Worm (Caenorhabditis elegans) whole organism, young adult: ENCODE measurements around the gene K08F4.5.

Source experiments
- B0019.2 ChIP-seq: fragments of 200-800 bp; sonication (Bioruptor generic); conservative IDR thresholded peaks from 2 replicates; pipeline ENCODE4 v1.3.6; 2022; ENCODE audit warnings: missing genetic modification reagents, missing genetic modification characterization, missing compliant biosample characterization
- B0336.3 ChIP-seq: fragments of 200-800 bp; sonication (Bioruptor generic); IDR thresholded peaks from 2 replicates; pipeline ENCODE4 v1.3.6; 2022; ENCODE audit warnings: missing genetic modification characterization, missing compliant biosample characterization
- C17E4.6 ChIP-seq: fragments of 200-800 bp; sonication (Bioruptor generic); IDR thresholded peaks from 2 replicates; pipeline ENCODE4 v1.3.6; 2022; ENCODE audit warnings: missing genetic modification reagents, missing genetic modification characterization, missing compliant biosample characterization
- D2030.7 ChIP-seq: fragments of 200-800 bp; sonication (Bioruptor generic); IDR thresholded peaks from 2 replicates; pipeline ENCODE4 v1.3.6; 2022; ENCODE audit warnings: missing genetic modification reagents, missing genetic modification characterization, missing compliant biosample characterization
- F33H1.4 ChIP-seq: fragments of 200-800 bp; sonication (Bioruptor generic); IDR thresholded peaks from 2 replicates; pipeline ENCODE4 v1.3.6; 2022; ENCODE audit warnings: missing genetic modification reagents, missing genetic modification characterization, missing compliant biosample characterization
- F39B2.1 ChIP-seq: fragments of 200-800 bp; sonication (Bioruptor generic); IDR thresholded peaks from 2 replicates; pipeline ENCODE4 v1.3.6; 2022; ENCODE audit warnings: missing genetic modification reagents, missing genetic modification characterization, missing compliant biosample characterization
- F49E8.2 ChIP-seq: sonication (generic microtip); optimal IDR thresholded peaks from 3 replicates; lab custom pipeline; 2017; ENCODE audit warnings: missing genetic modification characterization, mild to moderate bottlenecking, missing compliant biosample characterization, antibody characterized with exemption, moderate library complexity; ENCODE audit not compliant: insufficient read depth
- F57A8.1 ChIP-seq: fragments of 200-800 bp; sonication (Bioruptor generic); optimal IDR thresholded peaks from 2 replicates; lab custom pipeline; 2018; ENCODE audit warnings: mild to moderate bottlenecking, missing genetic modification characterization, moderate library complexity, missing compliant biosample characterization
- K11D2.4 ChIP-seq: fragments of 200-800 bp; sonication (Bioruptor generic); IDR thresholded peaks from 2 replicates; pipeline ENCODE4 v1.3.6; 2022; ENCODE audit warnings: missing genetic modification reagents, missing genetic modification characterization, missing compliant biosample characterization
- Y53G8AR.9 ChIP-seq: fragments of 200-800 bp; sonication (Bioruptor generic); conservative IDR thresholded peaks from 2 replicates; pipeline ENCODE4 v1.3.6; 2022; ENCODE audit warnings: missing genetic modification reagents, missing genetic modification characterization, missing compliant biosample characterization
- Y56A3A.18 ChIP-seq: fragments of 200-800 bp; sonication (Bioruptor generic); IDR thresholded peaks from 2 replicates; pipeline ENCODE4 v1.3.6; 2022; ENCODE audit warnings: missing genetic modification reagents, missing genetic modification characterization, missing compliant biosample characterization
- Y67H2A.10 ChIP-seq: fragments of 200-800 bp; sonication (Bioruptor generic); conservative IDR thresholded peaks from 2 replicates; pipeline ENCODE4 v1.3.6; 2022; ENCODE audit warnings: missing genetic modification reagents, missing genetic modification characterization, missing compliant biosample characterization
- akir-1 ChIP-seq: fragments of 200-800 bp; sonication (Bioruptor generic); optimal IDR thresholded peaks from 2 replicates; lab custom pipeline; 2018; ENCODE audit warnings: mild to moderate bottlenecking, missing genetic modification characterization, moderate library complexity, missing compliant biosample characterization
- ama-1 ChIP-seq, 3 experiments: fragments of 150-350 bp in 1 of 3; sonication (generic microtip) in 2 of 3; optimal IDR thresholded peaks; 2 replicates each; lab custom pipeline; 2014 to 2018; ENCODE audit warnings: missing biosample characterization in 2 of 3, missing genetic modification characterization in 2 of 3, missing genetic modification reagents in 2 of 3
- ccch-3 ChIP-seq: fragments of 200-800 bp; sonication (Bioruptor generic); optimal IDR thresholded peaks from 2 replicates; lab custom pipeline; 2018; ENCODE audit warnings: mild to moderate bottlenecking, missing genetic modification characterization, missing compliant biosample characterization
- cebp-1 ChIP-seq, 2 experiments: fragments of 200-800 bp in 1 of 2; sonication (Bioruptor generic) in 1 of 2; sonication (generic microtip) in 1 of 2; IDR thresholded peaks in 1 of 2; optimal IDR thresholded peaks in 1 of 2; 2 replicates each; pipeline versions ENCODE4 v1.3.6 to Lab custom; 2017 to 2022; ENCODE audit warnings: missing compliant biosample characterization in 2 of 2, missing genetic modification characterization in 2 of 2, mild to moderate bottlenecking in 1 of 2, missing genetic modification reagents in 1 of 2, moderate library complexity in 1 of 2
- ceh-100 ChIP-seq: fragments of 200-800 bp; sonication (Bioruptor generic); IDR thresholded peaks from 2 replicates; pipeline ENCODE4 v1.3.6; 2022; ENCODE audit warnings: missing genetic modification reagents, missing genetic modification characterization, missing compliant biosample characterization
- ceh-40 ChIP-seq: fragments of 200-800 bp; sonication (Bioruptor generic); IDR thresholded peaks from 2 replicates; pipeline ENCODE4 v1.3.6; 2022; ENCODE audit warnings: missing genetic modification characterization, missing compliant biosample characterization
- ceh-79 ChIP-seq: sonication (generic microtip); optimal IDR thresholded peaks from 2 replicates; lab custom pipeline; 2017; ENCODE audit warnings: mild to moderate bottlenecking, missing genetic modification characterization, missing compliant biosample characterization
- dpl-1 ChIP-seq: fragments of 150-350 bp; optimal IDR thresholded peaks from 2 replicates; lab custom pipeline; 2014; ENCODE audit warnings: missing biosample characterization, missing genetic modification reagents, missing genetic modification characterization
- egrh-3 ChIP-seq: fragments of 200-800 bp; sonication (Bioruptor generic); IDR thresholded peaks from 2 replicates; pipeline ENCODE4 v1.3.6; 2022; ENCODE audit warnings: missing genetic modification reagents, missing genetic modification characterization, missing compliant biosample characterization
- hsf-1 ChIP-seq: fragments of 200-800 bp; sonication (Bioruptor generic); IDR thresholded peaks from 2 replicates; pipeline ENCODE4 v1.3.6; 2022; ENCODE audit warnings: missing genetic modification reagents, missing genetic modification characterization, missing compliant biosample characterization
- let-607 ChIP-seq, 2 experiments: fragments of 200-800 bp in 1 of 2; sonication (Bioruptor generic) in 1 of 2; sonication (generic microtip) in 1 of 2; optimal IDR thresholded peaks; 2 replicates each; lab custom pipeline; 2016 to 2018; ENCODE audit warnings: mild to moderate bottlenecking in 2 of 2, missing compliant biosample characterization in 2 of 2, missing genetic modification characterization in 2 of 2, moderate library complexity in 2 of 2, missing genotype in 1 of 2
- lin-26 ChIP-seq: fragments of 200-800 bp; sonication (Bioruptor generic); IDR thresholded peaks from 2 replicates; pipeline ENCODE4 v1.3.6; 2022; ENCODE audit warnings: missing genetic modification reagents, missing genetic modification characterization, missing compliant biosample characterization
- lin-54 ChIP-seq: fragments of 200-800 bp; sonication (Bioruptor generic); optimal IDR thresholded peaks from 2 replicates; lab custom pipeline; 2018; ENCODE audit warnings: mild to moderate bottlenecking, missing genetic modification characterization, missing compliant biosample characterization
- lsl-1 ChIP-seq: fragments of 200-800 bp; sonication (Bioruptor generic); optimal IDR thresholded peaks from 2 replicates; lab custom pipeline; 2018; ENCODE audit warnings: mild to moderate bottlenecking, missing genetic modification characterization, moderate library complexity, missing compliant biosample characterization
- madf-6 ChIP-seq: fragments of 200-800 bp; sonication (Bioruptor generic); IDR thresholded peaks from 2 replicates; pipeline ENCODE4 v1.3.6; 2022; ENCODE audit warnings: missing genetic modification reagents, missing genetic modification characterization, missing compliant biosample characterization
- mel-28 ChIP-seq: sonication (generic microtip); optimal IDR thresholded peaks from 2 replicates; lab custom pipeline; 2016; ENCODE audit warnings: borderline replicate concordance, mild to moderate bottlenecking, missing genetic modification characterization, missing compliant biosample characterization
- nfya-1 ChIP-seq: sonication (generic microtip); optimal IDR thresholded peaks from 2 replicates; lab custom pipeline; 2017; ENCODE audit warnings: antibody characterized with exemption, missing compliant biosample characterization, missing genetic modification characterization, borderline replicate concordance; ENCODE audit not compliant: insufficient read depth
- nfyb-1 ChIP-seq: fragments of 200-800 bp; sonication (Bioruptor generic); IDR thresholded peaks from 2 replicates; pipeline ENCODE4 v1.3.6; 2022; ENCODE audit warnings: missing genetic modification reagents, missing genetic modification characterization, missing compliant biosample characterization
- nhr-120 ChIP-seq: fragments of 200-800 bp; sonication (Bioruptor generic); IDR thresholded peaks from 2 replicates; pipeline ENCODE4 v1.3.6; 2022; ENCODE audit warnings: missing genetic modification characterization, missing compliant biosample characterization
- pha-4 ChIP-seq: fragments of 150-350 bp; sonication (generic microtip); optimal IDR thresholded peaks from 2 replicates; lab custom pipeline; 2014; ENCODE audit warnings: missing biosample characterization, missing genetic modification reagents, missing genetic modification characterization
- rcor-1 ChIP-seq: fragments of 200-800 bp; sonication (Bioruptor generic); IDR thresholded peaks from 2 replicates; pipeline ENCODE4 v1.3.6; 2022; ENCODE audit warnings: missing genetic modification reagents, missing genetic modification characterization, missing compliant biosample characterization
- snpc-1.1 ChIP-seq: sonication (generic microtip); optimal IDR thresholded peaks from 2 replicates; lab custom pipeline; 2017; ENCODE audit warnings: missing genetic modification characterization, mild to moderate bottlenecking, missing compliant biosample characterization, antibody characterized with exemption, moderate library complexity, missing genotype, missing genetic modification reagents; ENCODE audit not compliant: insufficient read depth
- snpc-3.4 ChIP-seq: sonication (generic microtip); optimal IDR thresholded peaks from 2 replicates; lab custom pipeline; 2017; ENCODE audit warnings: missing genetic modification characterization, mild to moderate bottlenecking, missing compliant biosample characterization, antibody characterized with exemption, moderate library complexity, missing genotype, missing genetic modification reagents
- somi-1 ChIP-seq: fragments of 200-800 bp; sonication (Bioruptor generic); optimal IDR thresholded peaks from 2 replicates; lab custom pipeline; 2018; ENCODE audit warnings: mild to moderate bottlenecking, missing genetic modification characterization, missing compliant biosample characterization
- tlf-1 ChIP-seq: fragments of 200-800 bp; sonication (Bioruptor generic); optimal IDR thresholded peaks from 2 replicates; lab custom pipeline; 2018; ENCODE audit warnings: mild to moderate bottlenecking, missing genetic modification characterization, missing compliant biosample characterization
- zim-3 ChIP-seq: sonication (generic microtip); optimal IDR thresholded peaks from 2 replicates; lab custom pipeline; 2017; ENCODE audit warnings: mild to moderate bottlenecking, missing genetic modification characterization, moderate library complexity, missing compliant biosample characterization

The K08F4.5 gene

ce11 chrIV:10135817-10136216, at the start of gene K08F4.5:
TSS of gene K08F4.5 (minus strand) at chrIV:10135917.
- no peak for TF ChIP-seq F57A8.1 (GFP tag; lab: Kevin White, UChicago)
- TF ChIP-seq egrh-3 (GFP tag; lab: Robert Waterston, UW) = no peak
- TF ChIP-seq F39B2.1 (GFP tag; lab: Robert Waterston, UW) = no peak
- no peak for TF ChIP-seq let-607 (tag; optimal IDR thresholded peaks at IDR 0.05; lab: Kevin White, UChicago)
- TF ChIP-seq K11D2.4 (GFP tag; lab: Robert Waterston, UW) = no peak
- TF ChIP-seq, all 124 proteins: peak for 0

- TF ChIP-seq cebp-1 (GFP tag; IDR thresholded peaks at IDR 0.05; lab: Robert Waterston, UW) (no peak), cebp-1 (tag; optimal IDR thresholded peaks at IDR 0.05; lab: Kevin White, UChicago) (peak; percentile 15), mel-28 (tag; lab: Kevin White, UChicago) (no peak), ama-1 (optimal IDR thresholded peaks at IDR 0.05; lab: Kevin White, UChicago) (peak; percentile 50), ama-1 (GFP tag; optimal IDR thresholded peaks at IDR 0.05; lab: Kevin White, UChicago) (no peak)
Observed at ce11 chrIV:10180133-10180749, 44.5 kb upstream of the K08F4.5 start, which contains the start of gene gta-1. TSS of gene gta-1 (plus strand) at chrIV:10180660.

ce11 chrIV:10177779-10178178, 42.1 kb upstream of the K08F4.5 start, which contains the start of gene mspn-1:
TSS of gene mspn-1 (plus strand) at chrIV:10177968.
- TF ChIP-seq ccch-3 (GFP tag; lab: Kevin White, UChicago) (no peak), madf-6 (GFP tag; lab: Robert Waterston, UW) (peak; percentile 54; the same call in 1 of the 2 replicates), rcor-1 (GFP tag; lab: Robert Waterston, UW) (peak; percentile 21; the same call in 1 of the 2 replicates), nhr-120 (no peak), ceh-79 (tag; lab: Kevin White, UChicago) (no peak), Y67H2A.10 (GFP tag; lab: Robert Waterston, UW) (no peak), D2030.7 (GFP tag; lab: Robert Waterston, UW) (peak; percentile 18; the same call in 1 of the 2 replicates), lin-54 (GFP tag; lab: Kevin White, UChicago) (peak; percentile 43), nfya-1 (no peak), zim-3 (no peak), ceh-40 (GFP tag; lab: Robert Waterston, UW) (no peak), somi-1 (GFP tag; lab: Kevin White, UChicago) (no peak), B0336.3 (GFP tag; lab: Robert Waterston, UW) (peak; percentile 65; the same call in 1 of the 2 replicates), lin-26 (0 out of 2 replicates have a peak, but pooled peaks have one; percentile 48), akir-1 (no peak), ceh-100 (GFP tag; lab: Robert Waterston, UW) (no peak), let-607 (tag; optimal IDR thresholded peaks at IDR 0.05; lab: Kevin White, UChicago) (no peak), Y53G8AR.9 (GFP tag; lab: Robert Waterston, UW) (peak; percentile 74; the same call in 1 of the 2 replicates), hsf-1 (peak; percentile 61; the same call in 1 of the 2 replicates), snpc-3.4 (tag; lab: Kevin White, UChicago) (peak; percentile 8), nfyb-1 (GFP tag; lab: Robert Waterston, UW) (no peak), ama-1 (optimal IDR thresholded peaks at IDR 0.05; lab: Kevin White, UChicago) (no peak), ama-1 (GFP tag; optimal IDR thresholded peaks at IDR 0.05; lab: Kevin White, UChicago) (peak in 1 of 2 experiments; percentile 37), tlf-1 (GFP tag; lab: Kevin White, UChicago) (peak; percentile 46), Y56A3A.18 (GFP tag; lab: Robert Waterston, UW) (no peak; the same call in 1 of the 2 replicates), lsl-1 (GFP tag; lab: Kevin White, UChicago) (peak; percentile 16), dpl-1 (GFP tag; lab: Kevin White, UChicago) (no peak), C17E4.6 (GFP tag; lab: Robert Waterston, UW) (peak; percentile 52; the same call in 1 of the 2 replicates), F33H1.4 (GFP tag; lab: Robert Waterston, UW) (peak; percentile 36), B0019.2 (GFP tag; lab: Robert Waterston, UW) (no peak), pha-4 (tag; lab: Kevin White, UChicago) (no peak), F49E8.2 (tag; lab: Kevin White, UChicago) (peak; percentile 17), snpc-1.1 (tag; lab: Kevin White, UChicago) (no peak)
